Worm (Caenorhabditis elegans) whole organism, early embryonic: ENCODE data around the gene ins-3.

Experiments used
- B0310.2 ChIP-seq: sonication (generic microtip); optimal IDR thresholded peaks from 2 replicates; lab custom pipeline; 2016; ENCODE audit warnings: mild to moderate bottlenecking, missing genetic modification characterization, missing compliant biosample characterization
- F13C5.2 ChIP-seq: sonication (generic microtip); optimal IDR thresholded peaks from 2 replicates; lab custom pipeline; 2017; ENCODE audit warnings: mild to moderate bottlenecking, missing genetic modification characterization, inconsistent platforms, missing compliant biosample characterization
- aly-1 ChIP-seq: sonication (generic microtip); optimal IDR thresholded peaks from 2 replicates; lab custom pipeline; 2016; ENCODE audit warnings: missing genetic modification characterization, missing compliant biosample characterization
- ama-1 ChIP-seq: fragments of 150-350 bp; optimal IDR thresholded peaks from 2 replicates; lab custom pipeline; 2014
- ceh-13 ChIP-seq: fragments of 200-800 bp; sonication (Bioruptor generic); optimal IDR thresholded peaks from 2 replicates; lab custom pipeline; 2018; ENCODE audit warnings: mild to moderate bottlenecking, missing genetic modification characterization, missing compliant biosample characterization
- ceh-36 ChIP-seq: sonication (generic microtip); optimal IDR thresholded peaks from 2 replicates; lab custom pipeline; 2016; ENCODE audit warnings: missing genetic modification characterization, inconsistent platforms, missing compliant biosample characterization
- ets-7 ChIP-seq: sonication (generic microtip); optimal IDR thresholded peaks from 2 replicates; lab custom pipeline; 2016; ENCODE audit warnings: missing genotype, missing genetic modification characterization, missing compliant biosample characterization
- flt-1 ChIP-seq: fragments of 200-800 bp; sonication (Bioruptor generic); IDR thresholded peaks from 2 replicates; pipeline ENCODE4 v1.3.6; 2022; ENCODE audit warnings: missing genetic modification characterization, missing compliant biosample characterization
- hmbx-1 ChIP-seq: sonication (generic microtip); optimal IDR thresholded peaks from 2 replicates; lab custom pipeline; 2016; ENCODE audit warnings: mild to moderate bottlenecking, missing genetic modification characterization, missing compliant biosample characterization
- hmg-4 ChIP-seq: fragments of 200-800 bp; sonication (Bioruptor generic); optimal IDR thresholded peaks from 2 replicates; lab custom pipeline; 2018; ENCODE audit warnings: mild to moderate bottlenecking, missing genetic modification characterization, missing compliant biosample characterization
- hnd-1 ChIP-seq: sonication (generic microtip); optimal IDR thresholded peaks from 2 replicates; lab custom pipeline; 2016; ENCODE audit warnings: missing genetic modification characterization, missing compliant biosample characterization
- pes-1 ChIP-seq: fragments of 200-800 bp; sonication (Bioruptor generic); IDR thresholded peaks from 2 replicates; pipeline ENCODE4 v1.3.6; 2022; ENCODE audit warnings: missing genetic modification reagents, missing genetic modification characterization, missing compliant biosample characterization
- scrt-1 ChIP-seq: fragments of 200-800 bp; sonication (Bioruptor generic); IDR thresholded peaks from 2 replicates; pipeline ENCODE4 v1.3.6; 2022; ENCODE audit warnings: missing genetic modification characterization, missing compliant biosample characterization
- sea-1 ChIP-seq: fragments of 200-800 bp; sonication (Bioruptor generic); conservative IDR thresholded peaks from 2 replicates; pipeline ENCODE4 v1.3.6; 2022; ENCODE audit warnings: missing genetic modification characterization, missing compliant biosample characterization
- tbx-11 ChIP-seq: fragments of 200-800 bp; sonication (Bioruptor generic); IDR thresholded peaks from 2 replicates; pipeline ENCODE4 v1.3.6; 2022; ENCODE audit warnings: missing genetic modification characterization, missing compliant biosample characterization
- tbx-37 ChIP-seq: fragments of 200-800 bp; sonication (Bioruptor generic); conservative IDR thresholded peaks from 2 replicates; pipeline ENCODE4 v1.3.6; 2022; ENCODE audit warnings: missing genetic modification reagents, missing genetic modification characterization, missing compliant biosample characterization
- tra-4 ChIP-seq: sonication (generic microtip); optimal IDR thresholded peaks from 2 replicates; lab custom pipeline; 2017; ENCODE audit warnings: missing genetic modification characterization, missing compliant biosample characterization

The ins-3 gene

DNA sequence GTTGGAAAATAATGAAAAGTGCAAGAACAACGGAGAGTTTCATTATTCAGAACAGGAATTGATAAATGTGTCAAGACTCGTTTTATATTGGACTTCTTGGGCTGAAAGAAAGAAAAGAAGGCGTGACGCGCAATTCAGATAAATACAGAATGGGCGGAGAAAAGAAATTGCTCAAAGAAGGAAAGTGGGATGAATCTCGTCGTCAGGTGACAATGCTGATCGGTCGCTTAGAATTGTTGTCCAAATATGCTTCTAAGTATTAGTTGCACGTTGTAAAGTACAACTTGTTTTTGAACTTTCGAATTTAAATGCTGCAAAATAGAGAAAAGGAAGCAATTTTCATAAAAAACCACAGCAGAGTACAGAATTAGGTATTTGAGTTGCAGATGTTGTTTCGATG lies at the start of gene ins-3:
TSS of gene ins-3 (minus strand) at position 101 of the 400 bp plus-strand sequence.
- TF ChIP-seq pes-1 (GFP tag; lab: Robert Waterston, UW) (no peak), aly-1 (tag; lab: Kevin White, UChicago) (no peak), flt-1 (GFP tag; lab: Robert Waterston, UW) (no peak), scrt-1 (GFP tag; lab: Robert Waterston, UW) (no peak), ets-7 (tag; lab: Kevin White, UChicago) (no peak), hmbx-1 (no peak), ama-1 (lab: Kevin White, UChicago) (no peak), hnd-1 (tag; lab: Kevin White, UChicago) (no peak), ceh-36 (tag; lab: Kevin White, UChicago) (no peak), sea-1 (GFP tag; lab: Robert Waterston, UW) (no peak), B0310.2 (tag; lab: Kevin White, UChicago) (no peak), tbx-37 (GFP tag; lab: Robert Waterston, UW) (no peak)

DNA sequence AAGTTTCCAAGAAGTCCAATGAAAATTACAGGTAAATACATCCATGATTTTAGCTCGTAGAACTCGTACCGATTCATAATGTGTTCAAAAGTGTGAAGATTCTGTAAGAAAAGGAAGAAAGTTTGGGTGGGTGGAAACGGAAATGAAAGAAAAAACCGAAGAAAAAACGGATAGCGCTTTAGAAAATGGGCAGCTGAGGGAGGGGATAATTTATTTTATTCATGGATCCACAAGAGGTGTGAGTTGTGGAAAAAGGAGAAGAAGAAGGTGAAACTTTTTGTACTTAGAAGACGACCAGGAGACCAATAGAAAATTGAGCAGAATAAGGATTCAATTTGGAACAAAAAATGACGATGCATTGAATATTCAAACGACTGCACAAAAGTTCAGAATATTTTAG lies 40.5 kb upstream of the ins-3 start, which contains the start of gene frpr-16:
TSS of gene frpr-16 (minus strand) at position 101 of the 400 bp plus-strand sequence.
- no peak for TF ChIP-seq flt-1 (GFP tag; lab: Robert Waterston, UW)
- no peak for TF ChIP-seq ceh-36 (tag; lab: Kevin White, UChicago)
- TF ChIP-seq hmg-4 (GFP tag; lab: Kevin White, UChicago): no peak
- no peak for TF ChIP-seq tra-4 (tag; lab: Kevin White, UChicago)
- TF ChIP-seq B0310.2 (tag; lab: Kevin White, UChicago): no peak
- TF ChIP-seq tbx-11 (GFP tag; lab: Robert Waterston, UW): no peak
- TF ChIP-seq scrt-1 (GFP tag; lab: Robert Waterston, UW): no peak
- TF ChIP-seq pes-1 (GFP tag; lab: Robert Waterston, UW): no peak
- no peak for TF ChIP-seq aly-1 (tag; lab: Kevin White, UChicago)
- TF ChIP-seq hmbx-1: no peak
- no peak for TF ChIP-seq ceh-13 (GFP tag; lab: Kevin White, UChicago)

ce11 chrII:6028594-6029141 lies 38.1 kb upstream of the ins-3 start:
- no peak for TF ChIP-seq pes-1 (GFP tag; lab: Robert Waterston, UW)
- TF ChIP-seq hnd-1 (tag; lab: Kevin White, UChicago): no peak

DNA sequence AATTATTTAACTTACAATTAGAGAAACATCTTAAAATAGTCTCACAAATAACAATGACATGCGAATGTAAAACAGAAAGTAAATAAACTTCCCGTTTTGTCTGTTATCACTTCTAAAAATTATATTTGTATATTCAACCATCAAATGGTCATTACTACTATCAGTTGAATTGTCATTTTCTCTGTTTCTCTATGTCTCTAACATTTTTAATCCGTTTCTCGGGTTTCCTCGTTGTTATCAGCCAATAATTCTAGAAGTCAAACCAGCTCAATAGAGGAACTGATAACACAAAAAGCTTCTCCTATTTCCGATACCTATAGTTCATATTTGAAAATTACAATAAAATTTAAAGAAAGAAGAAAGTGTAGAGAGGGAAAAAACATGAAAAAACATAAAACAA lies 36.1 kb upstream of the ins-3 start:
- no peak for TF ChIP-seq scrt-1 (GFP tag; lab: Robert Waterston, UW)
- no peak for TF ChIP-seq flt-1 (GFP tag; lab: Robert Waterston, UW)
- no peak for TF ChIP-seq tbx-11 (GFP tag; lab: Robert Waterston, UW)
- TF ChIP-seq ama-1 (lab: Kevin White, UChicago): no peak
- TF ChIP-seq ets-7 (tag; lab: Kevin White, UChicago): no peak
- TF ChIP-seq hnd-1 (tag; lab: Kevin White, UChicago): no peak
- TF ChIP-seq pes-1 (GFP tag; lab: Robert Waterston, UW): no peak
- no peak for TF ChIP-seq tbx-37 (GFP tag; lab: Robert Waterston, UW)
- no peak for TF ChIP-seq F13C5.2 (tag; lab: Kevin White, UChicago)
- TF ChIP-seq aly-1 (tag; lab: Kevin White, UChicago): no peak
- TF ChIP-seq sea-1 (GFP tag; lab: Robert Waterston, UW): no peak
- no peak for TF ChIP-seq ceh-13 (GFP tag; lab: Kevin White, UChicago)
- TF ChIP-seq hmg-4 (GFP tag; lab: Kevin White, UChicago): no peak

ce11 chrII:6025647-6026046 lies 35.1 kb upstream of the ins-3 start:
- no peak for TF ChIP-seq B0310.2 (tag; lab: Kevin White, UChicago)
- TF ChIP-seq aly-1 (tag; lab: Kevin White, UChicago): no peak
- TF ChIP-seq tra-4 (tag; lab: Kevin White, UChicago): no peak
- TF ChIP-seq hnd-1 (tag; lab: Kevin White, UChicago): no peak

DNA sequence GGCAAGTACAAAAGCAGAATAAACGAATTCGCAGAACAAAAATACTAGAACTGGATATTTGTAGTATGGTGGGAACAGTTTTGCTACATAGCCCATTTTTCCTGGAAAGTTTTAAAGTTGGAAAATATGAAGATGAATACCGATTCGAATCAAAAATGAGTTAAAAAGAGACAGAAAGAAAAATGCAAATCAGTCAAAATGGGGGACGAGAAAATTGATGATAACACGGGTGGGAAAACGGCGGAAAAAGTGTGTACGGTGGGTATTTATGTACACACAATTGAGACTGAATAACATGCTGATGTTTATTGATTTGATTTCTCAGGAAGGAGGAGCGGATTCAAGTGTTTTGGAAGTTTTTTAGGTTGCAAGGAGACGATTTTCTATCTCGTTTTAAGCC lies 34.3 kb upstream of the ins-3 start, which contains the start of gene R12C12.9:
TSS of gene R12C12.9 (minus strand) at position 101 of the 400 bp plus-strand sequence.
- TF ChIP-seq hnd-1 (tag; lab: Kevin White, UChicago) (no peak), ceh-13 (GFP tag; lab: Kevin White, UChicago) (no peak), sea-1 (GFP tag; lab: Robert Waterston, UW) (no peak), scrt-1 (GFP tag; lab: Robert Waterston, UW) (no peak), flt-1 (GFP tag; lab: Robert Waterston, UW) (no peak), tbx-11 (GFP tag; lab: Robert Waterston, UW) (no peak), ceh-36 (tag; lab: Kevin White, UChicago) (no peak), tra-4 (tag; lab: Kevin White, UChicago) (no peak), B0310.2 (tag; lab: Kevin White, UChicago) (no peak), pes-1 (GFP tag; lab: Robert Waterston, UW) (no peak), tbx-37 (GFP tag; lab: Robert Waterston, UW) (no peak), ets-7 (tag; lab: Kevin White, UChicago) (no peak), hmg-4 (GFP tag; lab: Kevin White, UChicago) (no peak), F13C5.2 (tag; lab: Kevin White, UChicago) (no peak), ama-1 (lab: Kevin White, UChicago) (no peak), aly-1 (tag; lab: Kevin White, UChicago) (no peak), hmbx-1 (no peak)

ce11 chrII:6022596-6022995 lies 32.0 kb upstream of the ins-3 start:
- TF ChIP-seq aly-1 (tag; lab: Kevin White, UChicago): peak; percentile 37
- TF ChIP-seq F13C5.2 (tag; lab: Kevin White, UChicago): no peak
